Worm (Caenorhabditis elegans) whole organism, L4 larva: ENCODE measurements around the gene syd-9.

Experiments
- F26F4.8 ChIP-seq: fragments of 200-800 bp; sonication (Bioruptor generic); conservative IDR thresholded peaks from 2 replicates; pipeline ENCODE4 v1.3.6; 2022; ENCODE audit warnings: missing genetic modification characterization, missing compliant biosample characterization
- F44E2.7 ChIP-seq: fragments of 200-800 bp; sonication (Bioruptor generic); IDR thresholded peaks from 2 replicates; pipeline ENCODE4 v2.1.2; 2022; ENCODE audit warnings: missing genetic modification characterization, missing compliant biosample characterization
- Y48G9A.11 ChIP-seq: fragments of 200-800 bp; sonication (Bioruptor generic); IDR thresholded peaks from 2 replicates; pipeline ENCODE4 v1.3.6; 2022; ENCODE audit warnings: missing genetic modification reagents, missing genetic modification characterization, missing compliant biosample characterization
- Y5F2A.4 ChIP-seq: fragments of 200-800 bp; sonication (Bioruptor generic); optimal IDR thresholded peaks from 2 replicates; lab custom pipeline; 2018; ENCODE audit warnings: mild to moderate bottlenecking, missing genetic modification characterization, missing compliant biosample characterization
- Y75B8A.6 ChIP-seq: fragments of 200-800 bp; sonication (Bioruptor generic); IDR thresholded peaks from 2 replicates; pipeline ENCODE4 v1.3.6; 2022; ENCODE audit warnings: missing genetic modification reagents, missing genetic modification characterization, missing compliant biosample characterization
- aha-1 ChIP-seq: fragments of 150-350 bp; peaks from one replicate; lab custom pipeline; 2014; ENCODE audit warnings: missing biosample characterization, missing genetic modification characterization
- ama-1 ChIP-seq: fragments of 150-350 bp; optimal IDR thresholded peaks from 2 replicates; lab custom pipeline; 2014; ENCODE audit warnings: inconsistent platforms, mixed read lengths
- arid-1 ChIP-seq: fragments of 200-800 bp; sonication (Bioruptor generic); conservative IDR thresholded peaks from 2 replicates; pipeline ENCODE4 v1.3.6; 2022; ENCODE audit warnings: missing genetic modification reagents, missing genetic modification characterization, missing compliant biosample characterization
- ceh-20 ChIP-seq: fragments of 200-800 bp; sonication (Bioruptor generic); IDR thresholded peaks from 2 replicates; pipeline ENCODE4 v1.3.6; 2022; ENCODE audit warnings: missing genetic modification reagents, missing genetic modification characterization, missing compliant biosample characterization
- ceh-44 ChIP-seq: fragments of 200-800 bp; sonication (Bioruptor generic); IDR thresholded peaks from 2 replicates; pipeline ENCODE4 v1.3.6; 2022; ENCODE audit warnings: missing genetic modification reagents, missing genetic modification characterization, missing compliant biosample characterization
- ces-1 ChIP-seq: fragments of 150-350 bp; sonication (generic microtip); optimal IDR thresholded peaks from 4 replicates; lab custom pipeline; 2014; ENCODE audit warnings: missing biosample characterization, missing genetic modification reagents, missing genetic modification characterization
- cey-2 ChIP-seq: sonication (generic microtip); optimal IDR thresholded peaks from 3 replicates; lab custom pipeline; 2017; ENCODE audit warnings: missing genetic modification characterization, mild to moderate bottlenecking, missing compliant biosample characterization, antibody characterized with exemption, borderline replicate concordance; ENCODE audit not compliant: insufficient read depth
- daf-16 ChIP-seq, 3 experiments: sonication (generic microtip); optimal IDR thresholded peaks; 2 replicates each; lab custom pipeline; 2016 to 2017; ENCODE audit warnings: missing genetic modification characterization in 3 of 3, missing genetic modification reagents in 3 of 3, mild to moderate bottlenecking in 2 of 3, missing compliant biosample characterization in 2 of 3, missing biosample characterization in 1 of 3, moderate library complexity in 1 of 3
- daf-8 ChIP-seq: fragments of 200-800 bp; sonication (Bioruptor generic); IDR thresholded peaks from 2 replicates; pipeline ENCODE4 v1.3.6; 2022; ENCODE audit warnings: missing genetic modification characterization, missing compliant biosample characterization
- dmd-8 ChIP-seq: fragments of 200-800 bp; sonication (Bioruptor generic); IDR thresholded peaks from 2 replicates; pipeline ENCODE4 v1.3.6; 2022; ENCODE audit warnings: missing genetic modification characterization, missing compliant biosample characterization
- dve-1 ChIP-seq: sonication (generic microtip); optimal IDR thresholded peaks from 2 replicates; lab custom pipeline; 2017; ENCODE audit warnings: antibody characterized with exemption, mild to moderate bottlenecking, missing genetic modification characterization, missing compliant biosample characterization; ENCODE audit not compliant: insufficient read depth
- gei-8 ChIP-seq: fragments of 200-800 bp; sonication (Bioruptor generic); optimal IDR thresholded peaks from 2 replicates; lab custom pipeline; 2018; ENCODE audit warnings: mild to moderate bottlenecking, missing genetic modification characterization, missing compliant biosample characterization
- hif-1 ChIP-seq, 2 experiments: sonication (generic microtip); optimal IDR thresholded peaks; 2 replicates each; lab custom pipeline; 2016 to 2017; ENCODE audit warnings: missing compliant biosample characterization in 2 of 2, missing genetic modification characterization in 2 of 2, missing genetic modification reagents in 2 of 2, missing genotype in 2 of 2, mild to moderate bottlenecking in 1 of 2
- hlh-30 ChIP-seq: sonication (generic microtip); optimal IDR thresholded peaks from 2 replicates; lab custom pipeline; 2017; ENCODE audit warnings: antibody characterized with exemption, mild to moderate bottlenecking, missing genetic modification characterization, missing compliant biosample characterization; ENCODE audit not compliant: insufficient read depth
- jun-1 ChIP-seq: fragments of 150-350 bp; optimal IDR thresholded peaks from 2 replicates; lab custom pipeline; 2014; ENCODE audit warnings: missing biosample characterization, missing genetic modification reagents, missing genetic modification characterization
- lim-7 ChIP-seq: fragments of 200-800 bp; sonication (Bioruptor generic); IDR thresholded peaks from 2 replicates; pipeline ENCODE4 v1.3.6; 2022; ENCODE audit warnings: missing genetic modification characterization, missing compliant biosample characterization
- lin-1 ChIP-seq: fragments of 200-800 bp; sonication (Bioruptor generic); IDR thresholded peaks from 2 replicates; pipeline ENCODE4 v1.3.6; 2022; ENCODE audit warnings: missing genetic modification reagents, missing genetic modification characterization, missing compliant biosample characterization
- lin-15B ChIP-seq: fragments of 150-350 bp; sonication (generic microtip); optimal IDR thresholded peaks from 3 replicates; lab custom pipeline; 2014; ENCODE audit warnings: missing biosample characterization, missing genetic modification characterization
- mdl-1 ChIP-seq, 2 experiments: fragments of 150-350 bp in 1 of 2; sonication (generic microtip) in 1 of 2; optimal IDR thresholded peaks; 2 replicates each; lab custom pipeline; 2014 to 2017; ENCODE audit warnings: missing biosample characterization in 2 of 2, missing genetic modification characterization in 2 of 2
- mep-1 ChIP-seq: fragments of 150-350 bp; sonication (generic microtip); optimal IDR thresholded peaks from 3 replicates; lab custom pipeline; 2014; ENCODE audit warnings: missing biosample characterization, missing genetic modification characterization
- mes-2 ChIP-seq: sonication (generic microtip); optimal IDR thresholded peaks from 2 replicates; lab custom pipeline; 2016; ENCODE audit warnings: missing genotype, mild to moderate bottlenecking, missing genetic modification characterization, missing compliant biosample characterization; ENCODE audit not compliant: poor library complexity, severe bottlenecking
- nhr-41 ChIP-seq: fragments of 200-800 bp; sonication (Bioruptor generic); IDR thresholded peaks from 2 replicates; pipeline ENCODE4 v1.3.6; 2022; ENCODE audit warnings: missing genetic modification reagents, missing genetic modification characterization, missing compliant biosample characterization
- nhr-6 ChIP-seq: fragments of 150-350 bp; optimal IDR thresholded peaks from 2 replicates; lab custom pipeline; 2014; ENCODE audit warnings: missing biosample characterization, missing genetic modification characterization
- pha-4 ChIP-seq, 2 experiments: fragments of 150-350 bp in 1 of 2; fragments of 200-800 bp in 1 of 2; sonication (Bioruptor generic) in 1 of 2; IDR thresholded peaks in 1 of 2; optimal IDR thresholded peaks in 1 of 2; 2 replicates each; pipeline versions ENCODE4 v1.3.6 to Lab custom; 2014 to 2022; ENCODE audit warnings: missing genetic modification characterization in 2 of 2, missing genetic modification reagents in 2 of 2, missing biosample characterization in 1 of 2, missing compliant biosample characterization in 1 of 2
- rbr-2 ChIP-seq: sonication (generic microtip); optimal IDR thresholded peaks from 2 replicates; lab custom pipeline; 2016; ENCODE audit warnings: missing genotype, missing genetic modification characterization, missing compliant biosample characterization
- saeg-2 ChIP-seq: fragments of 200-800 bp; sonication (Bioruptor generic); IDR thresholded peaks from 2 replicates; pipeline ENCODE4 v1.3.6; 2022; ENCODE audit warnings: missing genetic modification reagents, missing genetic modification characterization, missing compliant biosample characterization
- tra-1 ChIP-seq: fragments of 200-800 bp; sonication (Bioruptor generic); IDR thresholded peaks from 2 replicates; pipeline ENCODE4 v1.3.6; 2022; ENCODE audit warnings: missing genetic modification reagents, missing genetic modification characterization, missing compliant biosample characterization
- unc-62 ChIP-seq, 3 experiments: fragments of 150-350 bp in 1 of 3; sonication (generic microtip); optimal IDR thresholded peaks in 2 of 3; peaks in 1 of 3; 1 replicate in 1 of 3; 2 replicates in 2 of 3; lab custom pipeline; 2014 to 2017; ENCODE audit warnings: missing biosample characterization in 3 of 3, missing genetic modification characterization in 3 of 3, missing genetic modification reagents in 3 of 3, missing genotype in 1 of 3
- vab-7 ChIP-seq: fragments of 200-800 bp; sonication (Bioruptor generic); IDR thresholded peaks from 2 replicates; pipeline ENCODE4 v1.3.6; 2022; ENCODE audit warnings: missing genetic modification reagents, missing genetic modification characterization, missing compliant biosample characterization
- zfp-3 ChIP-seq: fragments of 200-800 bp; sonication (Bioruptor generic); conservative IDR thresholded peaks from 2 replicates; pipeline ENCODE4 v1.3.6; 2022; ENCODE audit warnings: missing genetic modification reagents, missing genetic modification characterization, missing compliant biosample characterization
- zip-2 ChIP-seq: fragments of 150-350 bp; optimal IDR thresholded peaks from 2 replicates; lab custom pipeline; 2014; ENCODE audit warnings: missing biosample characterization, missing genetic modification characterization

The syd-9 gene

ce11 chrX:7170575-7171297, 47.2 kb upstream of the syd-9 start, which contains the start of gene bar-1 (continued):
- TF ChIP-seq unc-62 (GFP tag; optimal IDR thresholded peaks at IDR 0.05 in 1 of 2; lab: Kevin White, UChicago) (peak in 1 of 2 experiments; percentile 15), unc-62 (tag; optimal IDR thresholded peaks at IDR 0.05; lab: Kevin White, UChicago) (no peak), gei-8 (no peak), mep-1 (tag; lab: Kevin White, UChicago) (no peak), Y48G9A.11 (GFP tag; lab: Robert Waterston, UW) (no peak), jun-1 (tag; lab: Kevin White, UChicago) (no peak)

ce11 chrX:7175389-7175788, 42.5 kb upstream of the syd-9 start:
- no peak for TF ChIP-seq nhr-6 (tag; lab: Kevin White, UChicago)
- peak in 1 of 2 experiments; percentile 47 for TF ChIP-seq unc-62 (GFP tag; optimal IDR thresholded peaks at IDR 0.05 in 1 of 2; lab: Kevin White, UChicago)
- no peak for TF ChIP-seq unc-62 (tag; optimal IDR thresholded peaks at IDR 0.05; lab: Kevin White, UChicago)

- TF ChIP-seq ceh-20 (0 out of 2 replicates have a peak, but pooled peaks have one; percentile 22), dmd-8 (GFP tag; lab: Robert Waterston, UW) (no peak), hlh-30 (tag; lab: Kevin White, UChicago) (peak; percentile 15), ama-1 (no peak), saeg-2 (GFP tag; lab: Robert Waterston, UW) (no peak), dve-1 (peak; percentile 29), nhr-41 (no peak), aha-1 (peak; percentile 87), gei-8 (no peak), mes-2 (tag; lab: Kevin White, UChicago) (peak; percentile 60), mep-1 (tag; lab: Kevin White, UChicago) (no peak), Y75B8A.6 (no peak), lin-15B (tag; lab: Kevin White, UChicago) (no peak), pha-4 (GFP tag; IDR thresholded peaks at IDR 0.05; lab: Robert Waterston, UW) (peak; percentile 51; the same call in 1 of the 2 replicates), pha-4 (tag; optimal IDR thresholded peaks at IDR 0.05; lab: Kevin White, UChicago) (no peak), zfp-3 (0 out of 2 replicates have a peak, but pooled peaks have one; percentile 52), daf-8 (GFP tag; lab: Robert Waterston, UW) (no peak), cey-2 (tag; lab: Kevin White, UChicago) (no peak), ceh-44 (GFP tag; lab: Robert Waterston, UW) (no peak), F44E2.7 (GFP tag; lab: Robert Waterston, UW) (no peak), F26F4.8 (GFP tag; lab: Robert Waterston, UW) (no peak), zip-2 (tag; lab: Kevin White, UChicago) (no peak), tra-1 (GFP tag; lab: Robert Waterston, UW) (0 out of 2 replicates have a peak, but pooled peaks have one; percentile 67), daf-16 (GFP tag; optimal IDR thresholded peaks at IDR 0.05; lab: Kevin White, UChicago) (peak in 1 of 2 experiments; percentile 69), daf-16 (tag; optimal IDR thresholded peaks at IDR 0.05; lab: Kevin White, UChicago) (peak; percentile 84), arid-1 (GFP tag; lab: Robert Waterston, UW) (0 out of 2 replicates have a peak, but pooled peaks have one; percentile 60), rbr-2 (tag; lab: Kevin White, UChicago) (no peak), ces-1 (GFP tag; lab: Kevin White, UChicago) (no peak), mdl-1 (tag; optimal IDR thresholded peaks at IDR 0.05; lab: Kevin White, UChicago) (no peak), vab-7 (GFP tag; lab: Robert Waterston, UW) (peak; percentile 46; the same call in 1 of the 2 replicates), Y5F2A.4 (no peak), lim-7 (GFP tag; lab: Robert Waterston, UW) (no peak; the same call in none of the 2 replicates), hif-1 (tag; optimal IDR thresholded peaks at IDR 0.05; lab: Kevin White, UChicago) (no peak), lin-1 (peak; percentile 21; the same call in 1 of the 2 replicates), Y48G9A.11 (GFP tag; lab: Robert Waterston, UW) (peak; percentile 60)
Observed at ce11 chrX:7176817-7177216, 41.1 kb upstream of the syd-9 start.
